Worm (Caenorhabditis elegans) whole organism, L4 larva: Measurements from ENCODE around the gene sdz-5.

ENCODE experiments used
- Y75B8A.6 ChIP-seq: fragments of 200-800 bp; sonication (Bioruptor generic); IDR thresholded peaks from 2 replicates; pipeline ENCODE4 v1.3.6; 2022; ENCODE audit warnings: missing genetic modification reagents, missing genetic modification characterization, missing compliant biosample characterization
- daf-12 ChIP-seq: fragments of 150-350 bp; optimal IDR thresholded peaks from 2 replicates; lab custom pipeline; 2014; ENCODE audit warnings: missing biosample characterization, missing genetic modification reagents, missing genetic modification characterization
- hlh-11 ChIP-seq: fragments of 200-800 bp; sonication (Bioruptor generic); optimal IDR thresholded peaks from 2 replicates; lab custom pipeline; 2018; ENCODE audit warnings: mild to moderate bottlenecking, missing genetic modification characterization, missing compliant biosample characterization
- hmg-1.1 ChIP-seq: fragments of 200-800 bp; sonication (Bioruptor generic); IDR thresholded peaks from 2 replicates; pipeline ENCODE4 v1.3.6; 2022; ENCODE audit warnings: missing genetic modification reagents, missing genetic modification characterization, missing compliant biosample characterization
- nhr-111 ChIP-seq: fragments of 200-800 bp; sonication (Bioruptor generic); optimal IDR thresholded peaks from 2 replicates; lab custom pipeline; 2018; ENCODE audit warnings: mild to moderate bottlenecking, missing genetic modification characterization, missing compliant biosample characterization
- unc-130 ChIP-seq: sonication (generic microtip); optimal IDR thresholded peaks from 2 replicates; lab custom pipeline; 2016; ENCODE audit warnings: missing genetic modification reagents, missing genetic modification characterization, missing compliant biosample characterization
- ztf-11 ChIP-seq: fragments of 150-350 bp; optimal IDR thresholded peaks from 2 replicates; lab custom pipeline; 2014; ENCODE audit warnings: missing biosample characterization, missing genetic modification characterization

DNA sequence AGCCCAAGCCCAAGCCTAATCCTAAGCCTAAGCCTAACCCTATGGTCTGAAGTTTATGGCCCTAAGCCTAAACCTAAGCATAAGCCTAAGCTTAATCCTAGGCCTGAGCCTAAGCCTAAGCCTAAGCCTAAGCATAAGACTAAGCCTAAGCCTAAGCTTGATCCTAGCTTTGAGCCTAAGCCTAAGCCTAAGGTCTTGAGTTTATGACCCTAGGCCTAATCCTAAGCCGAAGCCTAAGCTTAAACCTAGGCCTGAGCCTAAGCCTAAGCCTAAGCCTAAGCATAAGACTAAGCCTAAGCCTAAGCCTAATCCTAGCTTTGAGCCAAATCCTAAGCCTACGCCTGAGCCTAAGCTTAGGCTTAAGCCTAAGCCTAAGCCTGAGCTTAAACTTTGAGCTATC is 29.4 kb upstream of the sdz-5 start:
- TF ChIP-seq daf-12 (tag; lab: Kevin White, UChicago) (no peak), unc-130 (GFP tag; lab: Kevin White, UChicago) (no peak), nhr-111 (GFP tag; lab: Kevin White, UChicago) (no peak), hmg-1.1 (GFP tag; lab: Robert Waterston, UW) (no peak), Y75B8A.6 (GFP tag; lab: Robert Waterston, UW) (no peak), ztf-11 (tag; lab: Kevin White, UChicago) (no peak), hlh-11 (tag; lab: Kevin White, UChicago) (no peak)
